Fruit fly (Drosophila melanogaster) whole organism, wandering third instar larva: ENCODE results near the gene LanA.

ENCODE experiments used
- Abd-B ChIP-seq: fragments of >200 bp; optimal IDR thresholded peaks from 2 replicates; lab custom pipeline; 2017; ENCODE audit warnings: missing biosample characterization, missing genetic modification characterization
- CG32264 ChIP-seq: fragments of 200-800 bp; sonication (Bioruptor generic); optimal IDR thresholded peaks from 2 replicates; lab custom pipeline; 2016; ENCODE audit warnings: missing biosample characterization, missing genetic modification characterization
- CrebA ChIP-seq: fragments of 200-800 bp; sonication (Bioruptor generic); optimal IDR thresholded peaks from 2 replicates; lab custom pipeline; 2016; ENCODE audit warnings: missing biosample characterization, mild to moderate bottlenecking, missing genetic modification characterization, borderline replicate concordance
- Dfd ChIP-seq: fragments of >200 bp; optimal IDR thresholded peaks from 2 replicates; lab custom pipeline; 2017; ENCODE audit warnings: missing biosample characterization, missing genetic modification characterization
- HLH106 ChIP-seq: fragments of 200-800 bp; optimal IDR thresholded peaks from 3 replicates; lab custom pipeline; 2019; ENCODE audit warnings: missing biosample characterization, mild to moderate bottlenecking, missing genetic modification characterization, moderate library complexity
- Hnf4 ChIP-seq: fragments of 200-800 bp; sonication (Bioruptor generic); optimal IDR thresholded peaks from 2 replicates; lab custom pipeline; 2016; ENCODE audit warnings: missing biosample characterization, mild to moderate bottlenecking, missing genetic modification characterization
- Hr83 ChIP-seq: fragments of 200-300 bp; sonication (Bioruptor generic); optimal IDR thresholded peaks from 2 replicates; lab custom pipeline; 2016; ENCODE audit warnings: missing biosample characterization, mild to moderate bottlenecking, missing genetic modification characterization, moderate library complexity; ENCODE audit not compliant: poor library complexity, severe bottlenecking
- Jra ChIP-seq: sonication (Bioruptor generic); optimal IDR thresholded peaks from 2 replicates; lab custom pipeline; 2016; ENCODE audit warnings: missing biosample characterization, missing genetic modification characterization
- Mio ChIP-seq: sonication (Bioruptor generic); optimal IDR thresholded peaks from 2 replicates; lab custom pipeline; 2016; ENCODE audit warnings: missing biosample characterization, missing genetic modification characterization
- Myc ChIP-seq: fragments of >200 bp; optimal IDR thresholded peaks from 2 replicates; lab custom pipeline; 2017
- N ChIP-seq: fragments of >200 bp; optimal IDR thresholded peaks from 2 replicates; lab custom pipeline; 2018; ENCODE audit warnings: missing biosample characterization, missing external identifiers, missing genetic modification characterization
- OdsH ChIP-seq: fragments of 200-800 bp; sonication (Bioruptor generic); optimal IDR thresholded peaks from 2 replicates; lab custom pipeline; 2016; ENCODE audit warnings: missing biosample characterization, mild to moderate bottlenecking, missing genetic modification characterization
- Rel ChIP-seq, 2 experiments: fragments of 200-800 bp; sonication (Bioruptor generic) in 1 of 2; optimal IDR thresholded peaks; 2 replicates in 1 of 2; 3 replicates in 1 of 2; lab custom pipeline; 2016 to 2019; ENCODE audit warnings: mild to moderate bottlenecking in 2 of 2, missing biosample characterization in 2 of 2, missing genetic modification characterization in 2 of 2, moderate library complexity in 1 of 2
- Sp1 ChIP-seq: fragments of 200-800 bp; sonication (Bioruptor generic); optimal IDR thresholded peaks from 3 replicates; lab custom pipeline; 2019; ENCODE audit warnings: missing biosample characterization, mild to moderate bottlenecking, missing genetic modification characterization, moderate library complexity
- br ChIP-seq: fragments of 200-800 bp; sonication (Bioruptor generic); optimal IDR thresholded peaks from 2 replicates; lab custom pipeline; 2016; ENCODE audit warnings: missing biosample characterization, missing genetic modification characterization
- brk ChIP-seq: fragments of 200-800 bp; sonication (Bioruptor generic); optimal IDR thresholded peaks from 2 replicates; lab custom pipeline; 2016; ENCODE audit warnings: missing biosample characterization, mild to moderate bottlenecking, missing genetic modification characterization
- dl ChIP-seq, 2 experiments: fragments of 175-275, 200-275 bp in 1 of 2; fragments of 200-275 bp in 1 of 2; sonication (Bioruptor generic); optimal IDR thresholded peaks; lab custom pipeline; 2018; ENCODE audit warnings: mild to moderate bottlenecking in 2 of 2, missing biosample characterization in 2 of 2, missing genetic modification characterization in 2 of 2, moderate library complexity in 2 of 2; ENCODE audit not compliant: partially characterized antibody in 2 of 2, insufficient read depth in 1 of 2
- dmrt93B ChIP-seq: fragments of 200-800 bp; sonication (Bioruptor generic); optimal IDR thresholded peaks from 2 replicates; lab custom pipeline; 2018; ENCODE audit warnings: missing biosample characterization, mild to moderate bottlenecking, missing genetic modification characterization
- dsf ChIP-seq: sonication (Bioruptor generic); optimal IDR thresholded peaks from 2 replicates; lab custom pipeline; 2016; ENCODE audit warnings: missing biosample characterization, missing genetic modification characterization, borderline replicate concordance
- ey ChIP-seq: fragments of 200-800 bp; sonication (Bioruptor generic); optimal IDR thresholded peaks from 2 replicates; lab custom pipeline; 2016; ENCODE audit warnings: missing biosample characterization, missing genetic modification characterization
- foxo ChIP-seq, 2 experiments: fragments of 200-800 bp; sonication (Bioruptor generic); optimal IDR thresholded peaks; 2 replicates in 1 of 2; 3 replicates in 1 of 2; lab custom pipeline; 2016 to 2017; ENCODE audit warnings: missing biosample characterization in 2 of 2, missing genetic modification characterization in 2 of 2
- fru ChIP-seq: fragments of 200-800 bp; sonication (Bioruptor generic); optimal IDR thresholded peaks from 3 replicates; lab custom pipeline; 2016; ENCODE audit warnings: missing biosample characterization, mild to moderate bottlenecking, missing genetic modification characterization
- h ChIP-seq: fragments of 200-800 bp; sonication (Bioruptor generic); optimal IDR thresholded peaks from 3 replicates; lab custom pipeline; 2016; ENCODE audit warnings: missing biosample characterization, mild to moderate bottlenecking, missing genetic modification characterization
- pan ChIP-seq: fragments of >200 bp; optimal IDR thresholded peaks from 2 replicates; lab custom pipeline; 2017
- psq ChIP-seq: fragments of 200-800 bp; sonication (Bioruptor generic); optimal IDR thresholded peaks from 3 replicates; lab custom pipeline; 2017; ENCODE audit warnings: missing biosample characterization, mild to moderate bottlenecking, missing genetic modification characterization, moderate library complexity
- rgr ChIP-seq: fragments of 200-800 bp; sonication (Bioruptor generic); optimal IDR thresholded peaks from 3 replicates; lab custom pipeline; 2016; ENCODE audit warnings: missing biosample characterization, mild to moderate bottlenecking, missing genetic modification characterization
- sage ChIP-seq: fragments of 200-800 bp; sonication (Bioruptor generic); optimal IDR thresholded peaks from 2 replicates; lab custom pipeline; 2016; ENCODE audit warnings: missing biosample characterization, mild to moderate bottlenecking, missing genetic modification characterization
- sv ChIP-seq: fragments of 200-800 bp; sonication (Bioruptor generic); optimal IDR thresholded peaks from 3 replicates; lab custom pipeline; 2016; ENCODE audit warnings: missing biosample characterization, missing genetic modification characterization
- tai ChIP-seq: sonication (Bioruptor generic); optimal IDR thresholded peaks from 2 replicates; lab custom pipeline; 2016; ENCODE audit warnings: missing biosample characterization, missing genetic modification characterization
- usp ChIP-seq: fragments of >200 bp; optimal IDR thresholded peaks from 2 replicates; lab custom pipeline; 2017; ENCODE audit warnings: missing biosample characterization, missing genetic modification characterization
- woc ChIP-seq: sonication (Bioruptor generic); optimal IDR thresholded peaks from 2 replicates; lab custom pipeline; 2016; ENCODE audit warnings: missing biosample characterization, mild to moderate bottlenecking, missing genetic modification characterization

LanA gene

DNA sequence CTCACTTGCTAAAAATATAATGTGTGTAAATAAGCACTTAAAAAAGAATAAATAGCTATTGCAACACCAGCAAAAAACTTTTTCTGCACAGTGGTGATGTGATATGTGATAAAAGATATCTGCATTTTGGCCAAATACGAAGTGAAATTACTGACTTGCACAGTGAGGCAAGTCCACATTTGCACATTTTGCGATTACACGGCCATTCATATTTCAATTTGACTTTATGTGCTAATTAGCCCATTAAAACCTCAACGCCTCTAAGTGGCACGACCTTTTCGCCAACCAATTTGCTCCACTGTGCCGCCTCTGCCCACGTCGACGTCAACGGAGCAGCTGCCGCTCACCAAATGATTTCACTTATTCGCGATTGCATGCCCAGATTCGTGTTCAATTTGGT is 2.4 kb upstream of the LanA start, which contains the start of gene CG33946:
TSS of gene CG33946 (plus strand) at position 392 of the 400 bp plus-strand sequence.
- TF ChIP-seq brk: no peak
- TF ChIP-seq Sp1 (GFP tag; lab: Kevin White, UChicago): peak; percentile 2
- peak; percentile 17 for TF ChIP-seq OdsH (GFP tag; lab: Kevin White, UChicago)
- TF ChIP-seq usp (GFP tag; lab: Kevin White, UChicago): no peak
- TF ChIP-seq psq: peak; percentile 47
- peak; percentile 35 for TF ChIP-seq dmrt93B (GFP tag; lab: Kevin White, UChicago)
- TF ChIP-seq ey (GFP tag; lab: Kevin White, UChicago): peak; percentile 63
- peak; percentile 30 for TF ChIP-seq HLH106 (tag; lab: Kevin White, UChicago)
- TF ChIP-seq fru: peak; percentile 36
- TF ChIP-seq foxo (GFP tag; optimal IDR thresholded peaks at IDR 0.05; lab: Kevin White, UChicago): peak in 1 of 2 experiments; percentile 54
- peak; percentile 23 for TF ChIP-seq br (GFP tag; lab: Kevin White, UChicago)
- TF ChIP-seq h (GFP tag; lab: Kevin White, UChicago): peak; percentile 61
- no peak for TF ChIP-seq Mio (GFP tag; lab: Kevin White, UChicago)
- peak; percentile 63 for TF ChIP-seq rgr
- no peak for TF ChIP-seq pan (lab: Kevin White, UChicago)

DNA sequence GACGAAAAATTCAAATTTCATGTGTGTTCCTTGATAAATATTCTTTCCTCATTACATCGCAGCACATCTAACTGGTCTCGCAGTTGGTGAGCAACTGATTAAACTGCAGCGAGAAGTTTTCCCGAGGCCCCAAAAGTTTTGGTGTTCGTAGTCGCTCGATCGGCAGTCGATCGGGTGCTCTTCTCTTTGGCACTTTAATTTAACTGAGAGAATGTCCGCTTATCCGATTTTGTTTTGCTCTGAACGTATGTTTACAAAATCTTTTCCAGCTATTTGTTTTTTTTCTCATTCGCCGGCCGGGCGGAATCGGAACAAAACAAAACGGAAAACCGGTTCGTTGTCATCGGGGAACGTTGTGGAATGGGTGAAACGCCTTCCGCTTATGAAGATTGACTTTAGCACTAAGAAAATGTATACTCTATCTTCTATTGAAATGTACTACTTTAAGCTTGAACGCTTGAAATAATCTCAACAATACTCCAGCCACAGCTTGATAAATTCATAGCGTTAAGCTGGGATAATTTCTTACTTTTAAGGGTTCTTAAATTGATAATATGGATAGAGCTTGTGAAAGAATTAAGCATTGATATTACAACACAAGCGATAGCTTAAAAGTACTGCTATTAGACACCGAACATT is 814 bp upstream of the LanA start:
- peak in 1 of 2 experiments; percentile 23 for TF ChIP-seq dl (GFP tag; optimal IDR thresholded peaks at IDR 0.05; lab: Kevin White, UChicago; ENCODE audit: insufficient read depth in 1 of 2, partially characterized antibody in 2 of 2)
- TF ChIP-seq CG32264 (GFP tag; lab: Kevin White, UChicago): no peak
- TF ChIP-seq Myc (lab: Kevin White, UChicago): no peak
- peak; percentile 57 for TF ChIP-seq Rel (GFP tag; optimal IDR thresholded peaks at IDR 0.05; lab: Kevin White, UChicago)
- TF ChIP-seq Rel (tag; optimal IDR thresholded peaks at IDR 0.05; lab: Kevin White, UChicago): no peak
- peak; percentile 75 for TF ChIP-seq sage
- no peak for TF ChIP-seq fru
- TF ChIP-seq Sp1 (GFP tag; lab: Kevin White, UChicago): no peak
- TF ChIP-seq CrebA (GFP tag; lab: Kevin White, UChicago): peak; percentile 84
- peak in 1 of 2 experiments; percentile 52 for TF ChIP-seq foxo (GFP tag; optimal IDR thresholded peaks at IDR 0.05; lab: Kevin White, UChicago)
- no peak for TF ChIP-seq Jra
- no peak for TF ChIP-seq Mio (GFP tag; lab: Kevin White, UChicago)
- no peak for TF ChIP-seq dsf
- no peak for TF ChIP-seq h (GFP tag; lab: Kevin White, UChicago)
- TF ChIP-seq ey (GFP tag; lab: Kevin White, UChicago): no peak
- no peak for TF ChIP-seq pan (lab: Kevin White, UChicago)
- TF ChIP-seq psq: peak; percentile 84
- TF ChIP-seq HLH106 (tag; lab: Kevin White, UChicago): no peak
- no peak for TF ChIP-seq Hr83 (GFP tag; lab: Kevin White, UChicago)
- no peak for TF ChIP-seq dmrt93B (GFP tag; lab: Kevin White, UChicago)
- TF ChIP-seq Dfd (GFP tag; lab: Kevin White, UChicago): no peak
- TF ChIP-seq woc (GFP tag; lab: Kevin White, UChicago): no peak
- no peak for TF ChIP-seq sv (GFP tag; lab: Kevin White, UChicago)
- TF ChIP-seq N (GFP tag; lab: Kevin White, UChicago): no peak
- TF ChIP-seq usp (GFP tag; lab: Kevin White, UChicago): no peak
- TF ChIP-seq tai: no peak
- TF ChIP-seq, all 38 proteins: peak for 6

DNA sequence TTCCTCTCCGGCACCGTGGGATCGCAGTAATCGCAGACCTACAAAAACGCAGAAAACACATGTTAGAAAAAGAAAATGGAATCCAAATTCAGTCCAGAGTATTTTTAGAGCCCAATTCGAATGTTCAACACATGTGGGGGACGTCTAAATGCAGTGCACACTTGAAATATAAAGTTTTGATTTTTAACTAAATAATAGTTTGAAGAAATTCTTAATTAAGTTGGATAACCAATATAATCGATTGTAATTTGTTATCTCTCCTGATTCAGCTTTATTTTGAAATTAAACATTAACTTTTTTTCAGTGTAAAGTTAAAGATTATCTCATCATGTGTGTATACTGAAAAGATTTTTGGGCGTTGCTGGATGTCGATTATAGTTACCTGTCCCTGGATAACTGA is 610 bp downstream of the LanA start:
- TF ChIP-seq rgr (peak; percentile 67), tai (no peak), HLH106 (tag; lab: Kevin White, UChicago) (peak; percentile 43), Rel (GFP tag; optimal IDR thresholded peaks at IDR 0.05; lab: Kevin White, UChicago) (no peak), Rel (tag; optimal IDR thresholded peaks at IDR 0.05; lab: Kevin White, UChicago) (no peak), sage (no peak), dl (GFP tag; optimal IDR thresholded peaks at IDR 0.05; lab: Kevin White, UChicago; ENCODE audit: insufficient read depth in 1 of 2, partially characterized antibody in 2 of 2) (no peak), br (GFP tag; lab: Kevin White, UChicago) (peak; percentile 26), CG32264 (GFP tag; lab: Kevin White, UChicago) (no peak), psq (peak; percentile 11), h (GFP tag; lab: Kevin White, UChicago) (peak; percentile 69), Myc (lab: Kevin White, UChicago) (no peak), Hnf4 (GFP tag; lab: Kevin White, UChicago) (peak; percentile 55), pan (lab: Kevin White, UChicago) (no peak), woc (GFP tag; lab: Kevin White, UChicago) (peak; percentile 58), Hr83 (GFP tag; lab: Kevin White, UChicago) (no peak), ey (GFP tag; lab: Kevin White, UChicago) (peak; percentile 68), Sp1 (GFP tag; lab: Kevin White, UChicago) (peak; percentile 47), foxo (GFP tag; optimal IDR thresholded peaks at IDR 0.05; lab: Kevin White, UChicago) (peak in 1 of 2 experiments; percentile 71), fru (peak; percentile 79), usp (GFP tag; lab: Kevin White, UChicago) (no peak), sv (GFP tag; lab: Kevin White, UChicago) (no peak), OdsH (GFP tag; lab: Kevin White, UChicago) (peak; percentile 72), Dfd (GFP tag; lab: Kevin White, UChicago) (no peak), Abd-B (GFP tag; lab: Kevin White, UChicago) (no peak)
